Worm (Caenorhabditis elegans): ENCODE results near the gene asna-1.

asna-1 gene

DNA sequence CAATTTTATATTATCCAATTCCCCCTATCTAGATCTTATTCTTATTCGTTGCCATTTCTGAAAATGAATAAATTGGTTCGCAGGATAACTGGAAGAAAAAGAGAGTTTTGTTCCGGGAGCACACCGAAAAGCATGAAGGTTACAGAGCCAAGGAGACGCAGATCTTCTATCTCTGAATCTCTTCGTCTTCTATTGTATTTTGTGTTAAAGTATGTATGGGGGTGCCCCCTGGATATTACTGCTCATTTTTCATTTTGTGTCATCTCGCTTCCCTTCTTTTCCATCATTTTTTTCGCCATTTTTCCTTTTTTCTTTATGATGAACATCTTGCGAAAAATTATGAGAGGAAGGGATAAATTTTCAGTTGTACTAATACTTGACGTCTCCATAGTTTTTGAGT lies 38.8 kb downstream of the asna-1 start:
- TF ChIP-seq nfya-1 (tag; optimal IDR thresholded peaks at IDR 0.05; ENCODE audit: insufficient read depth) (peak; percentile 5), lsy-12 (tag; optimal IDR thresholded peaks at IDR 0.05) (no peak), lin-39 (tag; optimal IDR thresholded peaks at IDR 0.05) (peak; percentile 74)

DNA sequence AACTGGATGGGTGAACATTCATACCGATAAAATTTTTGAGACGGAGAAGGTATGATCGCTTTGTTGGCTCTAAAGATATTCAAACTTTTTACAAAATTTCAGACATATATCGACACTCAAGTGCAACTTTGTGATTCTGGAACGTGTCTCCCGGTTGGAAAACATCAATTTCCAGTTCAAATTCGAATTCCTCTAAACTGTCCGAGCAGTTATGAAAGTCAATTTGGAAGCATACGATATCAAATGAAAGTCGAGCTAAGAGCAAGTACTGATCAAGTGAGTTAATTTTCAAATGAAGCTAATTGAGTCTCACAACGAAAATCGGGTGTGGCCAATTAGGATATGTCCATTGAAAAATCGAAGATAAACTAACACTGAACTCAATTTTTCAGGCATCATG lies 39.5 kb downstream of the asna-1 start:
- no peak for TF ChIP-seq egl-27 (tag; optimal IDR thresholded peaks at IDR 0.05)
- TF ChIP-seq nhr-76 (tag; optimal IDR thresholded peaks at IDR 0.05) = no peak
- TF ChIP-seq daf-12 (tag; optimal IDR thresholded peaks at IDR 0.05) = no peak
- no peak for TF ChIP-seq elt-1 (tag; optimal IDR thresholded peaks at IDR 0.05)
- no peak for TF ChIP-seq jun-1 (tag; optimal IDR thresholded peaks at IDR 0.05)
- no peak for TF ChIP-seq ztf-11 (tag; optimal IDR thresholded peaks at IDR 0.05)
- TF ChIP-seq hmg-11 (tag; optimal IDR thresholded peaks at IDR 0.05) = no peak
- TF ChIP-seq mdl-1 (tag; optimal IDR thresholded peaks at IDR 0.05) = no peak
- TF ChIP-seq skn-1 (tag; optimal IDR thresholded peaks at IDR 0.05) = no peak
- TF ChIP-seq nhr-23 (tag; optimal IDR thresholded peaks at IDR 0.05) = no peak
- TF ChIP-seq zag-1 (tag; optimal IDR thresholded peaks at IDR 0.05) = no peak

DNA sequence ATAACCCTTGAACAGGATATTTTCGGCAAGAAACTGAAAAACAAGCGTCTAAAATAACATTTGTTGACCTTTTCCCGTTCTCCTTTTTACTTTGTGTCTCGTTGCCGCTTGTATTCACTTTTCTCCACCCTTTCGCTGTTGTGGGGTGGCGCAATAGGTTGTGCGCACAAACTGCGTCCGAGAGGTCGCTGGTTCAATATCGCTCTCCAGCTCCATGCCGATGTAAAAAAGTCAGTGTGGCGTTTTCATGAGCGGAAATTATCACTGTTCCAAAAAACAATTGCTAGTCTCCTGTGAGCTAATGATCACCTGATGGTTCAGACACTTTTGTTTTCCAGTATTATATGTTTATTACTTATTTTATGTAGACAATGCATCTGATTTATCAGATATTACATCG lies 42.7 kb downstream of the asna-1 start:
- no peak for TF ChIP-seq nhr-237 (tag; optimal IDR thresholded peaks at IDR 0.05)
- peak; percentile 9 for TF ChIP-seq ceh-82 (tag; optimal IDR thresholded peaks at IDR 0.05)
- no peak for TF ChIP-seq nhr-67 (tag; optimal IDR thresholded peaks at IDR 0.05)
- TF ChIP-seq ztf-4 (tag; optimal IDR thresholded peaks at IDR 0.05) = no peak
- peak; percentile 20 for TF ChIP-seq egl-27 (tag; optimal IDR thresholded peaks at IDR 0.05)
- TF ChIP-seq ama-1 (optimal IDR thresholded peaks at IDR 0.05) = no peak
- no peak for TF ChIP-seq unc-39 (tag; optimal IDR thresholded peaks at IDR 0.05)
- TF ChIP-seq mdl-1 (tag; optimal IDR thresholded peaks at IDR 0.05) = no peak
- no peak for TF ChIP-seq mml-1 (tag; optimal IDR thresholded peaks at IDR 0.05)
- no peak for TF ChIP-seq ceh-16 (tag; optimal IDR thresholded peaks at IDR 0.05)
- peak; percentile 65 for TF ChIP-seq lsy-12 (tag; optimal IDR thresholded peaks at IDR 0.05)
- peak; percentile 26 for TF ChIP-seq nhr-25 (tag; optimal IDR thresholded peaks at IDR 0.05)
- TF ChIP-seq sea-2 (GFP tag; optimal IDR thresholded peaks at IDR 0.05) = no peak
- TF ChIP-seq fkh-10 (GFP tag; optimal IDR thresholded peaks at IDR 0.05) = no peak
- TF ChIP-seq ceh-28 (tag; optimal IDR thresholded peaks at IDR 0.05) = no peak
- TF ChIP-seq lin-15B (tag; optimal IDR thresholded peaks at IDR 0.05) = peak; percentile 39
- TF ChIP-seq aly-2 (tag; optimal IDR thresholded peaks at IDR 0.05) = no peak
- TF ChIP-seq egl-5 (tag; optimal IDR thresholded peaks at IDR 0.05) = peak; percentile 57
- no peak for TF ChIP-seq jun-1 (tag; optimal IDR thresholded peaks at IDR 0.05)
- TF ChIP-seq tbx-2 (tag; optimal IDR thresholded peaks at IDR 0.05) = peak; percentile 67
- TF ChIP-seq hmg-11 (tag; optimal IDR thresholded peaks at IDR 0.05) = peak; percentile 90
- TF ChIP-seq elt-2 (tag; optimal IDR thresholded peaks at IDR 0.05) = peak; percentile 62
- TF ChIP-seq skn-1 (tag; optimal IDR thresholded peaks at IDR 0.05) = peak; percentile 78
- no peak for TF ChIP-seq nhr-77 (tag; optimal IDR thresholded peaks at IDR 0.05)
- TF ChIP-seq nhr-43 (tag; optimal IDR thresholded peaks at IDR 0.05; ENCODE audit: poor library complexity, severe bottlenecking) = peak; percentile 72
- TF ChIP-seq nhr-12 (tag; optimal IDR thresholded peaks at IDR 0.05) = no peak
- TF ChIP-seq nfya-1 (tag; optimal IDR thresholded peaks at IDR 0.05; ENCODE audit: insufficient read depth) = peak; percentile 71
- no peak for TF ChIP-seq zag-1 (tag; optimal IDR thresholded peaks at IDR 0.05)
- no peak for TF ChIP-seq daf-12 (tag; optimal IDR thresholded peaks at IDR 0.05)
- TF ChIP-seq snpc-4 (tag; optimal IDR thresholded peaks at IDR 0.05) = peak; percentile 41
- peak; percentile 82 for TF ChIP-seq lin-39 (tag; optimal IDR thresholded peaks at IDR 0.05)
- TF ChIP-seq pha-4 (tag; optimal IDR thresholded peaks at IDR 0.05) = no peak
- TF ChIP-seq eor-1 (tag; optimal IDR thresholded peaks at IDR 0.05) = no peak
- no peak for TF ChIP-seq ceh-9 (tag; optimal IDR thresholded peaks at IDR 0.05)

DNA sequence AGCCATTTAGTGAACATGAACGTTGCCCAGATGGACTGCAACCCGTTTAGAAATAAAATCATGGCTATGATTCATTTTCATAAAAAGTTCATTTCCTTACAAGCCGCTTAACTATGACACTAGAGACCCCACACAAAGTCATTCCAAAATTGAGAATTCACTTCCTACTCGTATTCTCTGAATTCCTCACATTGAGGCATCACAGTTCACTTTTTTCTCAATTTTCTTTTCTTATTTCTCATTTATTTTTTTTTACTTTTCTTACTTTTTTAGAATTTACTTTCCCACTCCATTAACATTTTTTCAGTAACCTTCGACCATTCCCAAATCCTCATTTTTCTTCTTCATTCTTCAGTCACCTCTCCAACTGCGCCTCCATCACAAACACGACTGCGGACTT lies 49.5 kb downstream of the asna-1 start, which contains the start of gene dhrr-1:
TSS of gene dhrr-1 (plus strand) at position 301 of the 400 bp plus-strand sequence.
- TF ChIP-seq aly-2 (tag; optimal IDR thresholded peaks at IDR 0.05) = no peak
- TF ChIP-seq nhr-43 (tag; optimal IDR thresholded peaks at IDR 0.05; ENCODE audit: poor library complexity, severe bottlenecking) = no peak
- TF ChIP-seq ama-1 (optimal IDR thresholded peaks at IDR 0.05) = no peak
- TF ChIP-seq ztf-11 (tag; optimal IDR thresholded peaks at IDR 0.05) = no peak
- TF ChIP-seq nhr-11 (tag; optimal IDR thresholded peaks at IDR 0.05) = no peak
- TF ChIP-seq hmg-11 (tag; optimal IDR thresholded peaks at IDR 0.05) = no peak
- TF ChIP-seq nhr-237 (tag; optimal IDR thresholded peaks at IDR 0.05) = no peak
- no peak for TF ChIP-seq nhr-23 (tag; optimal IDR thresholded peaks at IDR 0.05)
- TF ChIP-seq nhr-67 (tag; optimal IDR thresholded peaks at IDR 0.05) = no peak
- TF ChIP-seq egl-5 (tag; optimal IDR thresholded peaks at IDR 0.05) = no peak
- TF ChIP-seq pqm-1 (tag; optimal IDR thresholded peaks at IDR 0.05) = no peak
- TF ChIP-seq sea-2 (GFP tag; optimal IDR thresholded peaks at IDR 0.05) = no peak
- no peak for TF ChIP-seq lsy-12 (tag; optimal IDR thresholded peaks at IDR 0.05)
- TF ChIP-seq nhr-77 (tag; optimal IDR thresholded peaks at IDR 0.05) = no peak
